Fruit fly (Drosophila melanogaster) whole organism, adult: ENCODE data around the gene CG12516.

Experiments
- CG11617 ChIP-seq: fragments of 200-800 bp; sonication (Bioruptor generic); optimal IDR thresholded peaks from 2 replicates; lab custom pipeline; 2017; ENCODE audit warnings: mild to moderate bottlenecking, missing biosample characterization, missing genetic modification reagents, missing genetic modification characterization
- CG12768 ChIP-seq: fragments of 200-800 bp; sonication (Bioruptor generic); optimal IDR thresholded peaks from 2 replicates; lab custom pipeline; 2017; ENCODE audit warnings: missing biosample characterization, missing genetic modification characterization, mild to moderate bottlenecking, moderate library complexity, missing genetic modification reagents
- CG14711 ChIP-seq: fragments of 200-800 bp; sonication (Bioruptor generic); optimal IDR thresholded peaks from 2 replicates; lab custom pipeline; 2018; ENCODE audit warnings: missing biosample characterization, mild to moderate bottlenecking, missing genetic modification characterization, moderate library complexity
- CG1620 ChIP-seq: fragments of 200-800 bp; sonication (Bioruptor generic); optimal IDR thresholded peaks from 2 replicates; lab custom pipeline; 2016; ENCODE audit warnings: missing biosample characterization, missing genetic modification characterization
- CG33017 ChIP-seq: fragments of 200-800 bp; sonication (Bioruptor generic); optimal IDR thresholded peaks from 2 replicates; lab custom pipeline; 2018; ENCODE audit warnings: missing biosample characterization, mild to moderate bottlenecking, missing genetic modification characterization, moderate library complexity
- CG5204 ChIP-seq: fragments of 200-800 bp; sonication (Bioruptor generic); optimal IDR thresholded peaks from 2 replicates; lab custom pipeline; 2016; ENCODE audit warnings: missing biosample characterization, missing genetic modification characterization
- CG7045 ChIP-seq: fragments of 200-800 bp; sonication (Bioruptor generic); optimal IDR thresholded peaks from 2 replicates; lab custom pipeline; 2017; ENCODE audit warnings: missing biosample characterization, mild to moderate bottlenecking, missing genetic modification characterization
- CG7101 ChIP-seq: fragments of 200-800 bp; sonication (Bioruptor generic); optimal IDR thresholded peaks from 2 replicates; lab custom pipeline; 2018; ENCODE audit warnings: missing biosample characterization, mild to moderate bottlenecking, missing genetic modification characterization, moderate library complexity
- Clk ChIP-seq: fragments of 200-800 bp; sonication (Bioruptor generic); optimal IDR thresholded peaks from 2 replicates; lab custom pipeline; 2017; ENCODE audit warnings: missing biosample characterization, missing genetic modification characterization
- Crg-1 ChIP-seq: fragments of 200-800 bp; sonication (Bioruptor generic); optimal IDR thresholded peaks from 2 replicates; lab custom pipeline; 2016; ENCODE audit warnings: missing biosample characterization, missing genetic modification characterization
- Hr96 ChIP-seq: fragments of 200-800 bp; sonication (Bioruptor generic); optimal IDR thresholded peaks from 2 replicates; lab custom pipeline; 2016; ENCODE audit warnings: missing biosample characterization, missing genetic modification characterization
- Mnt ChIP-seq: fragments of 200-800 bp; sonication (Bioruptor generic); optimal IDR thresholded peaks from 2 replicates; lab custom pipeline; 2016; ENCODE audit warnings: missing biosample characterization, mild to moderate bottlenecking, missing genetic modification characterization
- bab1 ChIP-seq: fragments of 200-800 bp; sonication (Bioruptor generic); optimal IDR thresholded peaks from 3 replicates; lab custom pipeline; 2019; ENCODE audit warnings: missing biosample characterization, mild to moderate bottlenecking, missing genetic modification characterization, moderate library complexity
- cic ChIP-seq: fragments of 200-800 bp; sonication (Bioruptor generic); optimal IDR thresholded peaks from 2 replicates; lab custom pipeline; 2017; ENCODE audit warnings: missing biosample characterization, mild to moderate bottlenecking, missing genetic modification characterization, moderate library complexity
- cnc ChIP-seq, 2 experiments: fragments of >200 bp; optimal IDR thresholded peaks; 2 replicates each; lab custom pipeline; 2017
- kay ChIP-seq: fragments of 200-800 bp; sonication (Bioruptor generic); peaks from one replicate; lab custom pipeline; 2016; ENCODE audit warnings: missing biosample characterization, missing genetic modification characterization, borderline replicate concordance
- ovo ChIP-seq: fragments of 200-800 bp; sonication (Bioruptor generic); optimal IDR thresholded peaks from 2 replicates; lab custom pipeline; 2016; ENCODE audit warnings: missing biosample characterization, missing genetic modification characterization
- pad ChIP-seq: fragments of 200-800 bp; sonication (Bioruptor generic); optimal IDR thresholded peaks from 3 replicates; lab custom pipeline; 2017; ENCODE audit warnings: missing biosample characterization, missing genetic modification characterization, mild to moderate bottlenecking, moderate library complexity, missing genetic modification reagents
- tj ChIP-seq: fragments of 200-800 bp; sonication (Bioruptor generic); optimal IDR thresholded peaks from 3 replicates; lab custom pipeline; 2017; ENCODE audit warnings: missing biosample characterization, mild to moderate bottlenecking, missing genetic modification characterization, moderate library complexity
- toe ChIP-seq: fragments of 200-800 bp; sonication (Bioruptor generic); optimal IDR thresholded peaks from 2 replicates; lab custom pipeline; 2016; ENCODE audit warnings: missing biosample characterization, missing genetic modification characterization

The CG12516 gene

DNA sequence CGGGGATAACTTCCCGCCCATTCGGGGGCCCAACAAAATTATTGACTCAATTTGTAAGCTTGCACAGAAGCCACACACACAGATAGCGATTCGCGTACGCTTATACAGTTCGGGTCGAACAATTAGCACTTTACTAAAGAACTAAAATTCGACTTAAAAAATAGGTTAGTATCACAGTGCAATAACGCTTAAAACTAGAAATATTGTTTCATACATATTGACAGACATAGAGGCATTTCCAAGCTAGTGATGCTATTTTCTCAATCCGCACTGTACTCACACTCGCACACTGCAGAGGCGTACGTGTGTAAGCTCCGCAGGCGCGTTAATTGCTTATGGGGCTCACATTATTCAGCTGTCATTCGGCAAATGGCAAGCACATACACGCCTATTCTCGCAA is 6.9 kb downstream of the CG12516 start:
- no peak for TF ChIP-seq kay (GFP tag; lab: Kevin White, UChicago)
- TF ChIP-seq CG5204: no peak
- TF ChIP-seq ovo (GFP tag; lab: Kevin White, UChicago): no peak
- no peak for TF ChIP-seq Hr96 (GFP tag; lab: Kevin White, UChicago)
- no peak for TF ChIP-seq CG33017 (tag; lab: Kevin White, UChicago)
- TF ChIP-seq CG14711 (tag; lab: Kevin White, UChicago): no peak

DNA sequence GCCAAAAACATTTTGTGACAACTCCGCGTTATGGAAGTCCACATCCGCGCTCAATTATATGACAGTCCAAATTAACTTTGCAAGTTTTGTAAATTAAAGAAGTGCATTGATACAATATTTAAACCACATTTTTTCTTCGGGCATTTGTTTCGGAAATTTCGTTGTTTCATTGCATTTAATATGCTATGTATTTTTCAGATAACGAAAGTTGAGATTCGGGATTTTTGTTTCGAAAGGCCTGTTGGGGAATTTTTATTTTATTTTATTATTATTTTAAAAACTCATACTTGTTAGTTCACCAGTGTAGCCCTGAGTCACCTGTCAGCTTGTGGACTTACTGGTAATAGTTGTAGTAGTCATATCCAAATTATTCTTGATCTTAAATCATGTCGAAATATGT is 10.7 kb downstream of the CG12516 start, which contains the start of gene UQCR-14L:
Gene UQCR-14L, plus strand, starts transcription at position 301 of the 400 bp plus-strand sequence.
- TF ChIP-seq cic (no peak), tj (GFP tag; lab: Kevin White, UChicago) (no peak), CG12768 (GFP tag; lab: Kevin White, UChicago) (no peak), CG11617 (GFP tag; lab: Kevin White, UChicago) (no peak), Clk (GFP tag; lab: Kevin White, UChicago) (no peak)

DNA sequence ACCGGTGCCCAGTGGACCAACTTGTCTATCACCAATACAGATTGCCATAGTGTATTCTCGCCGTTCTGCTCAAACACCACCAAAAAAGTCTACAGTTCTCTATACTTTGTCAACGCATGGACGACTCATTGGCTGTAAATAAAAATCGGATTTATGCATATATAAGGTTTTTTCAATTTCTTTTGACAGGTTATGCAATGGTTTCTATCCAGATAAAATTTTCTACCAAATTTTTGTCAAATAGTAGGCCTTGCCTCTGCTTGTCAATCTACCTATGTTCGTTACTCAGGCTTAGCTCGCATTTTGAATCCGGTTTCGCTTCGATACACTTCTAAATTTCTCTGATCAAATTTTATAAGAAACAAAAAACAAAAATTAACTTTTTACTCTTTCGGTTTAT is 11.9 kb downstream of the CG12516 start, which contains the start of gene Mst98Cb:
Gene Mst98Cb, plus strand, starts transcription at position 301 of the 400 bp plus-strand sequence.
- TF ChIP-seq CG33017 (tag; lab: Kevin White, UChicago): no peak
- TF ChIP-seq CG12768 (GFP tag; lab: Kevin White, UChicago): no peak
- TF ChIP-seq toe: no peak
- no peak for TF ChIP-seq ovo (GFP tag; lab: Kevin White, UChicago)
- TF ChIP-seq CG11617 (GFP tag; lab: Kevin White, UChicago): no peak
- no peak for TF ChIP-seq tj (GFP tag; lab: Kevin White, UChicago)
- TF ChIP-seq CG7045 (GFP tag; lab: Kevin White, UChicago): no peak
- no peak for TF ChIP-seq bab1 (GFP tag; lab: Kevin White, UChicago)
- TF ChIP-seq cnc (optimal IDR thresholded peaks at IDR 0.05; lab: Kevin White, UChicago): no peak
- TF ChIP-seq CG14711 (tag; lab: Kevin White, UChicago): no peak

dm6 chr3R:28291038-28291437 is 13.4 kb downstream of the CG12516 start, which contains the start of gene Mst98Ca:
Mst98Ca (plus strand) TSS chr3R:28291338.
- TF ChIP-seq Mnt (no peak), bab1 (GFP tag; lab: Kevin White, UChicago) (no peak), CG7045 (GFP tag; lab: Kevin White, UChicago) (no peak), cnc (optimal IDR thresholded peaks at IDR 0.05; lab: Kevin White, UChicago) (no peak), Hr96 (GFP tag; lab: Kevin White, UChicago) (no peak), cic (no peak), ovo (GFP tag; lab: Kevin White, UChicago) (no peak), CG11617 (GFP tag; lab: Kevin White, UChicago) (no peak), CG12768 (GFP tag; lab: Kevin White, UChicago) (no peak), CG7101 (no peak), kay (GFP tag; lab: Kevin White, UChicago) (no peak), pad (GFP tag; lab: Kevin White, UChicago) (no peak), CG14711 (tag; lab: Kevin White, UChicago) (no peak), toe (no peak)

DNA sequence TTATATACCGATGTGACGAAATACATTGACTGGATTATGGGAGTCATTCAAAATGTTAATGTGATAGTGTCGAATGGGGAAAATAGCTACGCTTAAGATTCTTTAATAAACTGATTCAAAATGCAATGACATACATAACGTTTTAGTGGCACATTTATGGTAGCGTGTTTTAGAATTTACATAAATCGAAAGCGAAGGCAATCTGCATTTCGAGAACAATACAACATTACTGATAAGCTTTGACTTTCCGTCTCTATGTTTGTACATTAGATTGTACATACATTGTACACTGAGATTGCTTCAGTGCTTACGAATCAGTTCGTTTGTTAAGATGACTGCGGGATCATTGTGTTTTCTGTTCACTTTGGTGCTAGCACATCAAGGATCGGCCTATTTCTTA is 21.0 kb downstream of the CG12516 start, which contains the start of gene CG34437:
Gene CG34437, plus strand, starts transcription at position 301 of the 400 bp plus-strand sequence.
- no peak for TF ChIP-seq Crg-1
- TF ChIP-seq ovo (GFP tag; lab: Kevin White, UChicago): no peak
- no peak for TF ChIP-seq kay (GFP tag; lab: Kevin White, UChicago)
- no peak for TF ChIP-seq cnc (optimal IDR thresholded peaks at IDR 0.05; lab: Kevin White, UChicago)
- no peak for TF ChIP-seq CG1620 (GFP tag; lab: Kevin White, UChicago)
- TF ChIP-seq Hr96 (GFP tag; lab: Kevin White, UChicago): no peak
- no peak for TF ChIP-seq bab1 (GFP tag; lab: Kevin White, UChicago)
- no peak for TF ChIP-seq tj (GFP tag; lab: Kevin White, UChicago)
- no peak for TF ChIP-seq CG11617 (GFP tag; lab: Kevin White, UChicago)
- TF ChIP-seq pad (GFP tag; lab: Kevin White, UChicago): no peak
- no peak for TF ChIP-seq cic
- no peak for TF ChIP-seq CG7101

DNA sequence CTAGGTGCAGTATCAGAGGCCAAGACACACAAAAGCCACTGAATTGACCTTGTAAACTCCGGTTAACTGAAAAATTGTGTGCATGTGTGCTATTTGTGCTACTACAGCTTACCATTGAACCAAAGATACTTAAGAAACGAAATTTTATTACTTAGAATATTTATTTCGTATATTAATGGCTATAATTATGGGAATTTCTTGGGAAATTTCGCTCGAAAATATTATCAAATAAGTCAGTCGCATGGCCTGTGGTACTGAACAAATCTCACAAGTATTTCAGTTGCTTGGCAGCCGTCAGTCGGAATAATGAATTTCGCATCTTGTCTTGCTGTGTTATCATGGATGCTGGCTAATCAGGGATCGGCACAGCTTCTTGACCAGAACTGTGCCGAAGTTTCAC is 22.1 kb downstream of the CG12516 start, which contains the start of gene CG34436:
Gene CG34436, plus strand, starts transcription at position 301 of the 400 bp plus-strand sequence.
- TF ChIP-seq bab1 (GFP tag; lab: Kevin White, UChicago): no peak
- no peak for TF ChIP-seq CG7045 (GFP tag; lab: Kevin White, UChicago)
- no peak for TF ChIP-seq kay (GFP tag; lab: Kevin White, UChicago)
- TF ChIP-seq toe: no peak
- TF ChIP-seq CG5204: no peak
- no peak for TF ChIP-seq Mnt
- no peak for TF ChIP-seq pad (GFP tag; lab: Kevin White, UChicago)
- TF ChIP-seq Crg-1: no peak
- TF ChIP-seq CG12768 (GFP tag; lab: Kevin White, UChicago): no peak
- TF ChIP-seq CG33017 (tag; lab: Kevin White, UChicago): no peak
- no peak for TF ChIP-seq CG1620 (GFP tag; lab: Kevin White, UChicago)
- TF ChIP-seq Hr96 (GFP tag; lab: Kevin White, UChicago): no peak
- no peak for TF ChIP-seq Clk (GFP tag; lab: Kevin White, UChicago)
- TF ChIP-seq cnc (optimal IDR thresholded peaks at IDR 0.05; lab: Kevin White, UChicago): no peak
- TF ChIP-seq CG11617 (GFP tag; lab: Kevin White, UChicago): no peak
- no peak for TF ChIP-seq tj (GFP tag; lab: Kevin White, UChicago)
- TF ChIP-seq cic: no peak
- no peak for TF ChIP-seq CG14711 (tag; lab: Kevin White, UChicago)
